Fruit fly (Drosophila melanogaster) whole organism, embryonic: ENCODE data around the gene CG5928.

Experiments used
- BtbVII ChIP-seq: fragments of 200-800 bp; sonication (Bioruptor generic); optimal IDR thresholded peaks from 3 replicates; lab custom pipeline; 2017; ENCODE audit warnings: missing biosample characterization, mild to moderate bottlenecking, missing genetic modification characterization
- CG10209 ChIP-seq: fragments of 200-800 bp; sonication (Bioruptor generic); optimal IDR thresholded peaks from 3 replicates; lab custom pipeline; 2017; ENCODE audit warnings: missing biosample characterization, mild to moderate bottlenecking, missing genetic modification characterization, missing genetic modification reagents
- CG10366 ChIP-seq: fragments of 200-800 bp; sonication (Bioruptor generic); IDR thresholded peaks from 2 replicates; pipeline ENCODE4 v1.3.6; 2022; ENCODE audit warnings: missing biosample characterization, missing genetic modification characterization
- CG10462 ChIP-seq: fragments of 200-800 bp; sonication (Bioruptor generic); optimal IDR thresholded peaks from 2 replicates; lab custom pipeline; 2016; ENCODE audit warnings: missing biosample characterization, missing genetic modification characterization
- CG11085 ChIP-seq: fragments of 200-800 bp; sonication (Bioruptor generic); IDR thresholded peaks from 2 replicates; pipeline ENCODE4 v1.3.6; 2022; ENCODE audit warnings: missing biosample characterization, missing genetic modification characterization
- CG11093 ChIP-seq: fragments of 200-800 bp; sonication (Bioruptor generic); IDR thresholded peaks from 3 replicates; pipeline ENCODE4 v1.3.6; 2022; ENCODE audit warnings: missing biosample characterization, missing genetic modification characterization
- CG11247 ChIP-seq: fragments of 200-800 bp; sonication (Bioruptor generic); IDR thresholded peaks from 2 replicates; pipeline ENCODE4 v1.3.6; 2022; ENCODE audit warnings: missing biosample characterization, missing genetic modification characterization
- CG11695 ChIP-seq: fragments of 200-800 bp; sonication (Bioruptor generic); IDR thresholded peaks from 3 replicates; pipeline ENCODE4 v1.3.6; 2022; ENCODE audit warnings: missing biosample characterization, missing genetic modification characterization
- CG11723 ChIP-seq: fragments of 200-800 bp; sonication (Bioruptor generic); optimal IDR thresholded peaks from 2 replicates; lab custom pipeline; 2017; ENCODE audit warnings: missing biosample characterization, mild to moderate bottlenecking, missing genetic modification characterization
- CG12299 ChIP-seq: fragments of 200-800 bp; sonication (Bioruptor generic); optimal IDR thresholded peaks from 2 replicates; lab custom pipeline; 2018; ENCODE audit warnings: missing biosample characterization, mild to moderate bottlenecking, missing genetic modification characterization
- CG17612 ChIP-seq: fragments of 200-800 bp; sonication (Bioruptor generic); IDR thresholded peaks from 2 replicates; pipeline ENCODE4 v1.3.6; 2022; ENCODE audit warnings: missing biosample characterization, missing genetic modification characterization
- CG17802 ChIP-seq: fragments of 200-800 bp; sonication (Bioruptor generic); optimal IDR thresholded peaks from 2 replicates; lab custom pipeline; 2018; ENCODE audit warnings: missing biosample characterization, mild to moderate bottlenecking, missing genetic modification characterization, moderate library complexity
- CG17829 ChIP-seq: fragments of 200-800 bp; optimal IDR thresholded peaks from 2 replicates; lab custom pipeline; 2019; ENCODE audit warnings: missing biosample characterization, mild to moderate bottlenecking, missing genetic modification characterization, moderate library complexity
- CG2116 ChIP-seq: fragments of 200-800 bp; sonication (Bioruptor generic); optimal IDR thresholded peaks from 3 replicates; lab custom pipeline; 2018; ENCODE audit warnings: missing biosample characterization, mild to moderate bottlenecking, missing genetic modification characterization
- CG2678 ChIP-seq: fragments of 200-800 bp; sonication (Bioruptor generic); optimal IDR thresholded peaks from 3 replicates; lab custom pipeline; 2019; ENCODE audit warnings: missing biosample characterization, mild to moderate bottlenecking, missing genetic modification characterization, moderate library complexity
- CG31224 ChIP-seq: fragments of 200-800 bp; sonication (Bioruptor generic); IDR thresholded peaks from 2 replicates; pipeline ENCODE4 v1.3.6; 2022; ENCODE audit warnings: missing biosample characterization, missing genetic modification characterization
- CG31441 ChIP-seq: fragments of 200-800 bp; sonication (Bioruptor generic); IDR thresholded peaks from 2 replicates; pipeline ENCODE4 v1.3.6; 2022; ENCODE audit warnings: missing biosample characterization, missing genetic modification characterization
- CG33213 ChIP-seq: fragments of 200-800 bp; sonication (Bioruptor generic); optimal IDR thresholded peaks from 3 replicates; lab custom pipeline; 2016; ENCODE audit warnings: missing biosample characterization, missing genetic modification characterization
- CG4854 ChIP-seq: fragments of 200-800 bp; sonication (Bioruptor generic); optimal IDR thresholded peaks from 2 replicates; lab custom pipeline; 2016; ENCODE audit warnings: missing biosample characterization, missing genetic modification characterization, inconsistent platforms
- CG6791 ChIP-seq: fragments of 200-800 bp; sonication (Bioruptor generic); IDR thresholded peaks from 3 replicates; pipeline ENCODE4 v1.3.6; 2022; ENCODE audit warnings: missing biosample characterization, missing genetic modification characterization; ENCODE audit not compliant: partially characterized antibody
- CG9797 ChIP-seq: fragments of 200-800 bp; sonication (Bioruptor generic); optimal IDR thresholded peaks from 3 replicates; lab custom pipeline; 2018; ENCODE audit warnings: missing biosample characterization, mild to moderate bottlenecking, missing genetic modification characterization
- CG9932 ChIP-seq: fragments of 200-800 bp; sonication (Bioruptor generic); IDR thresholded peaks from 2 replicates; pipeline ENCODE4 v1.3.6; 2022; ENCODE audit warnings: missing biosample characterization, missing genetic modification characterization
- CoRest ChIP-seq: fragments of 200-800 bp; sonication (Bioruptor generic); optimal IDR thresholded peaks from 3 replicates; lab custom pipeline; 2018; ENCODE audit warnings: missing biosample characterization, mild to moderate bottlenecking, missing genetic modification characterization, moderate library complexity
- Dbx ChIP-seq: fragments of 200-800 bp; sonication (Bioruptor generic); IDR thresholded peaks from 3 replicates; pipeline ENCODE4 v1.3.6; 2022; ENCODE audit warnings: missing biosample characterization, missing genetic modification characterization
- Dip3 ChIP-seq: fragments of 200-800 bp; sonication (Bioruptor generic); optimal IDR thresholded peaks from 3 replicates; lab custom pipeline; 2016; ENCODE audit warnings: missing biosample characterization, missing genetic modification characterization
- H15 ChIP-seq: fragments of 200-800 bp; sonication (Bioruptor generic); IDR thresholded peaks from 3 replicates; pipeline ENCODE4 v1.3.6; 2022; ENCODE audit warnings: missing biosample characterization, missing genetic modification characterization
- Hey ChIP-seq: fragments of 200-800 bp; sonication (Bioruptor generic); optimal IDR thresholded peaks from 3 replicates; lab custom pipeline; 2018; ENCODE audit warnings: missing biosample characterization, mild to moderate bottlenecking, missing genetic modification characterization
- Hmx ChIP-seq: fragments of 200-800 bp; sonication (Bioruptor generic); optimal IDR thresholded peaks from 2 replicates; lab custom pipeline; 2016; ENCODE audit warnings: missing biosample characterization, missing genetic modification characterization
- NC2α ChIP-seq: fragments of 200-800 bp; sonication (Bioruptor generic); optimal IDR thresholded peaks from 2 replicates; lab custom pipeline; 2016; ENCODE audit warnings: missing biosample characterization, missing genetic modification characterization
- NFAT ChIP-seq: fragments of 200-800 bp; sonication (Bioruptor generic); IDR thresholded peaks from 2 replicates; pipeline ENCODE4 v1.3.6; 2022; ENCODE audit warnings: missing biosample characterization, missing genetic modification characterization
- Neu2 ChIP-seq: fragments of 200-800 bp; sonication (Bioruptor generic); optimal IDR thresholded peaks from 3 replicates; lab custom pipeline; 2016; ENCODE audit warnings: missing biosample characterization, missing genetic modification characterization, borderline replicate concordance
- Nf-YA ChIP-seq: fragments of 200-800 bp; sonication (Bioruptor generic); IDR thresholded peaks from 2 replicates; pipeline ENCODE4 v1.3.6; 2022; ENCODE audit warnings: missing biosample characterization, missing genetic modification characterization
- Oli ChIP-seq: fragments of 200-800 bp; sonication (Bioruptor generic); optimal IDR thresholded peaks from 2 replicates; lab custom pipeline; 2018; ENCODE audit warnings: missing biosample characterization, mild to moderate bottlenecking, missing genetic modification characterization, moderate library complexity
- Poxn ChIP-seq: fragments of 200-800 bp; sonication (Bioruptor generic); IDR thresholded peaks from 2 replicates; pipeline ENCODE4 v1.3.6; 2022; ENCODE audit warnings: missing biosample characterization, missing genetic modification characterization
- Ravus ChIP-seq: fragments of 200-800 bp; sonication (Bioruptor generic); IDR thresholded peaks from 2 replicates; pipeline ENCODE4 v1.3.6; 2022; ENCODE audit warnings: missing biosample characterization, missing genetic modification characterization
- Sox100B ChIP-seq: fragments of 200-800 bp; sonication (Bioruptor generic); optimal IDR thresholded peaks from 3 replicates; lab custom pipeline; 2018; ENCODE audit warnings: missing biosample characterization, mild to moderate bottlenecking, missing genetic modification characterization
- Trl ChIP-seq, 3 experiments: fragments of >200 bp in 2 of 3; fragments of 200-800 bp in 1 of 3; sonication (Bioruptor generic) in 1 of 3; optimal IDR thresholded peaks; 2 replicates in 1 of 3; 3 replicates in 2 of 3; lab custom pipeline; 2016 to 2017; ENCODE audit warnings: missing biosample characterization in 1 of 3, missing genetic modification characterization in 1 of 3
- Vsx1 ChIP-seq: fragments of 200-800 bp; sonication (Bioruptor generic); optimal IDR thresholded peaks from 2 replicates; lab custom pipeline; 2017; ENCODE audit warnings: missing biosample characterization, mild to moderate bottlenecking, missing genetic modification characterization, missing genetic modification reagents
- bigmax ChIP-seq: fragments of 200-800 bp; sonication (Bioruptor generic); optimal IDR thresholded peaks from 2 replicates; lab custom pipeline; 2018; ENCODE audit warnings: missing biosample characterization, mild to moderate bottlenecking, missing genetic modification characterization
- croc ChIP-seq: fragments of 200-800 bp; sonication (Bioruptor generic); conservative IDR thresholded peaks from 3 replicates; pipeline ENCODE4 v1.3.6; 2022; ENCODE audit warnings: missing biosample characterization, missing genetic modification characterization
- da ChIP-seq: fragments of 200-800 bp; sonication (Bioruptor generic); optimal IDR thresholded peaks from 2 replicates; lab custom pipeline; 2016; ENCODE audit warnings: missing biosample characterization, missing genetic modification characterization
- dm ChIP-seq: fragments of 200-800 bp; sonication (Bioruptor generic); optimal IDR thresholded peaks from 3 replicates; lab custom pipeline; 2016; ENCODE audit warnings: missing biosample characterization, missing genetic modification characterization
- dysf ChIP-seq: fragments of 200-800 bp; sonication (Bioruptor generic); IDR thresholded peaks from 3 replicates; pipeline ENCODE4 v1.3.6; 2022; ENCODE audit warnings: missing biosample characterization, missing genetic modification characterization
- mirr ChIP-seq: fragments of 200-800 bp; sonication (Bioruptor generic); optimal IDR thresholded peaks from 3 replicates; lab custom pipeline; 2018; ENCODE audit warnings: missing biosample characterization, mild to moderate bottlenecking, missing genetic modification characterization
- nerfin-1 ChIP-seq: fragments of 200-800 bp; sonication (Bioruptor generic); optimal IDR thresholded peaks from 3 replicates; lab custom pipeline; 2019; ENCODE audit warnings: missing biosample characterization, mild to moderate bottlenecking, missing genetic modification characterization, moderate library complexity
- onecut ChIP-seq: fragments of 200-800 bp; sonication (Bioruptor generic); IDR thresholded peaks from 2 replicates; pipeline ENCODE4 v1.3.6; 2022; ENCODE audit warnings: missing biosample characterization, missing genetic modification characterization
- otp ChIP-seq: fragments of 200-800 bp; sonication (Bioruptor generic); IDR thresholded peaks from 3 replicates; pipeline ENCODE4, ENCODE4 v1.3.6; 2022; ENCODE audit warnings: missing biosample characterization, missing genetic modification characterization
- sisA ChIP-seq: fragments of 200-800 bp; sonication (Bioruptor generic); IDR thresholded peaks from 2 replicates; pipeline ENCODE4 v1.3.6; 2022; ENCODE audit warnings: missing biosample characterization, missing genetic modification characterization
- so ChIP-seq: fragments of 200-800 bp; sonication (Bioruptor generic); IDR thresholded peaks from 3 replicates; pipeline ENCODE4 v1.3.6; 2022; ENCODE audit warnings: missing biosample characterization, missing genetic modification characterization
- sqz ChIP-seq: fragments of 200-800 bp; sonication (Bioruptor generic); optimal IDR thresholded peaks from 3 replicates; lab custom pipeline; 2018; ENCODE audit warnings: missing biosample characterization, mild to moderate bottlenecking, missing genetic modification characterization
- stc ChIP-seq: fragments of 200-800 bp; sonication (Bioruptor generic); IDR thresholded peaks from 2 replicates; pipeline ENCODE4 v1.3.6; 2022; ENCODE audit warnings: missing biosample characterization, missing genetic modification characterization
- ttk ChIP-seq: fragments of 200-800 bp; sonication (Bioruptor generic); IDR thresholded peaks from 2 replicates; pipeline ENCODE4 v2.1.2; 2022; ENCODE audit warnings: missing biosample characterization, missing genetic modification characterization

CG5928 gene

DNA sequence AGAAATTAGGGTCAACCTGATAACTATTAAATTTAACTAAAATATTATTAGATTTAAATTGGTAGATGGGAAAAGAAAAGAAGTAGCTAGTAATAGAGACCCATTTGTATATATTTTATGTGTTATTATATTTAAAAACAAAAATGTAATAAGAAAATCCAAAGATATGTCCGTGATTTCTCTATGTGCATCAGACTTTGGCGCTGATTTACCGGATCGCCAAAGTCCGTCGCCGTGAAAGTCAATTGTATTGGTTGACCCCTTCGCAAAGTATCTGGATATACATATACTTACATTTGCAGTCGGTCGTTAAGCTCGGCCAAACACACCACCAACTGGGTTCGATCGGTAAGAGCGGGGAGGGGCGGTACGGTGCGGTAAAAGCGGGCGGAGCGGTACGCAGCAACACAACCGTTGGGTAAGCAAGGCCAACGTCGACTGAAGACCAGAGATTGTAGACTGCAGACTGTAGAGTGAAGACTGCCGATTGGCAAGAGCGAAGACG is 9.3 kb downstream of the CG5928 start (continued):
- TF ChIP-seq CG6791 (GFP tag; lab: Robert Waterston, UW) (no peak), CG12299 (tag; lab: Kevin White, UChicago) (peak; percentile 2), croc (GFP tag; lab: Robert Waterston, UW) (no peak), Nf-YA (GFP tag; lab: Robert Waterston, UW) (no peak), CG17829 (peak; percentile 19), Dbx (GFP tag; lab: Robert Waterston, UW) (no peak), da (GFP tag; lab: Kevin White, UChicago) (no peak), CG9932 (GFP tag; lab: Robert Waterston, UW) (no peak), CG2116 (GFP tag; lab: Kevin White, UChicago) (no peak), CG2678 (peak; percentile 56), CoRest (tag; lab: Kevin White, UChicago) (peak; percentile 42), CG10462 (GFP tag; lab: Kevin White, UChicago) (no peak), so (GFP tag; lab: Robert Waterston, UW) (no peak), CG31224 (GFP tag; lab: Robert Waterston, UW) (no peak), CG10209 (no peak), dysf (no peak), dm (GFP tag; lab: Kevin White, UChicago) (no peak), H15 (GFP tag; lab: Robert Waterston, UW) (no peak), Dip3 (GFP tag; lab: Kevin White, UChicago) (no peak), bigmax (GFP tag; lab: Kevin White, UChicago) (no peak), NC2α (no peak), CG11085 (GFP tag; lab: Robert Waterston, UW) (no peak), BtbVII (GFP tag; lab: Kevin White, UChicago) (no peak), CG11093 (GFP tag; lab: Robert Waterston, UW) (no peak), stc (GFP tag; lab: Robert Waterston, UW) (no peak), Vsx1 (GFP tag; lab: Kevin White, UChicago) (no peak), ttk (GFP tag; lab: Robert Waterston, UW) (no peak), otp (GFP tag; lab: Robert Waterston, UW) (no peak), CG11695 (GFP tag; lab: Robert Waterston, UW) (0 out of 3 replicates have a peak, but pooled peaks have one; percentile 25), CG33213 (no peak), CG17802 (tag; lab: Kevin White, UChicago) (no peak), CG4854 (GFP tag; lab: Kevin White, UChicago) (no peak), CG9797 (no peak), onecut (no peak), CG17612 (no peak), CG31441 (peak; percentile 68), CG10366 (GFP tag; lab: Robert Waterston, UW) (no peak), nerfin-1 (tag; lab: Kevin White, UChicago) (peak; percentile 8), mirr (GFP tag; lab: Kevin White, UChicago) (no peak), Trl (optimal IDR thresholded peaks at IDR 0.05; lab: Kevin White, UChicago) (no peak), Trl (GFP tag; optimal IDR thresholded peaks at IDR 0.05; lab: Kevin White, UChicago) (no peak), Neu2 (GFP tag; lab: Kevin White, UChicago) (no peak), CG11723 (peak; percentile 10), CG11247 (GFP tag; lab: Robert Waterston, UW) (no peak), sqz (peak; percentile 0), Hey (tag; lab: Kevin White, UChicago) (no peak), NFAT (GFP tag; lab: Robert Waterston, UW) (no peak), sisA (GFP tag; lab: Robert Waterston, UW) (no peak), Oli (tag; lab: Kevin White, UChicago) (peak; percentile 26), Ravus (GFP tag; lab: Robert Waterston, UW) (no peak), Hmx (GFP tag; lab: Kevin White, UChicago) (no peak), Poxn (GFP tag; lab: Robert Waterston, UW) (no peak), Sox100B (GFP tag; lab: Kevin White, UChicago) (peak; percentile 38)
